Fruit fly (Drosophila melanogaster): ENCODE results near the gene Sgs4.

- TF ChIP-seq N (GFP tag; optimal IDR thresholded peaks at IDR 0.05) (peak; percentile 44), sage (GFP tag; optimal IDR thresholded peaks at IDR 0.05) (no peak)
These were observed 39.2 kb downstream of the Sgs4 start for dm6 chrX:3288909-3289706.
